Worm (Caenorhabditis elegans) whole organism, L4 larva: Measurements from ENCODE around the gene hot-1.

Experiments
- aly-2 ChIP-seq: sonication (generic microtip); optimal IDR thresholded peaks from 2 replicates; lab custom pipeline; 2018; ENCODE audit warnings: missing biosample characterization, missing genetic modification characterization
- ama-1 ChIP-seq: fragments of 150-350 bp; optimal IDR thresholded peaks from 2 replicates; lab custom pipeline; 2014; ENCODE audit warnings: inconsistent platforms, mixed read lengths
- ctbp-1 ChIP-seq: fragments of 200-800 bp; sonication (Bioruptor generic); IDR thresholded peaks from 2 replicates; pipeline ENCODE4 v1.3.6; 2022; ENCODE audit warnings: missing genetic modification reagents, missing genetic modification characterization, missing compliant biosample characterization
- dmd-9 ChIP-seq: fragments of 200-800 bp; sonication (Bioruptor generic); IDR thresholded peaks from 2 replicates; pipeline ENCODE4 v1.3.6; 2022; ENCODE audit warnings: missing genetic modification reagents, missing genetic modification characterization, missing compliant biosample characterization
- duxl-1 ChIP-seq: sonication (generic microtip); optimal IDR thresholded peaks from 2 replicates; lab custom pipeline; 2016; ENCODE audit warnings: mild to moderate bottlenecking, missing genetic modification characterization, moderate library complexity, missing compliant biosample characterization; ENCODE audit not compliant: poor library complexity
- jun-1 ChIP-seq: fragments of 150-350 bp; optimal IDR thresholded peaks from 2 replicates; lab custom pipeline; 2014; ENCODE audit warnings: missing biosample characterization, missing genetic modification reagents, missing genetic modification characterization
- lin-29 ChIP-seq: fragments of 200-800 bp; sonication (Bioruptor generic); IDR thresholded peaks from 2 replicates; pipeline ENCODE4 v1.3.6; 2022; ENCODE audit warnings: missing genetic modification reagents, missing genetic modification characterization, missing compliant biosample characterization
- mes-2 ChIP-seq: sonication (generic microtip); optimal IDR thresholded peaks from 2 replicates; lab custom pipeline; 2016; ENCODE audit warnings: missing genotype, mild to moderate bottlenecking, missing genetic modification characterization, missing compliant biosample characterization; ENCODE audit not compliant: poor library complexity, severe bottlenecking
- nhr-10 ChIP-seq: fragments of 150-350 bp; optimal IDR thresholded peaks from 2 replicates; lab custom pipeline; 2014; ENCODE audit warnings: missing biosample characterization, missing genetic modification characterization
- snpc-4 ChIP-seq: fragments of 150-350 bp; optimal IDR thresholded peaks from 2 replicates; lab custom pipeline; 2014; ENCODE audit warnings: missing biosample characterization, missing genetic modification characterization
- spr-3 ChIP-seq: fragments of 200-800 bp; sonication (Bioruptor generic); optimal IDR thresholded peaks from 2 replicates; lab custom pipeline; 2018; ENCODE audit warnings: mild to moderate bottlenecking, missing genetic modification characterization, missing compliant biosample characterization
- unc-39 ChIP-seq: sonication (generic microtip); optimal IDR thresholded peaks from 2 replicates; lab custom pipeline; 2017; ENCODE audit warnings: missing biosample characterization, missing genetic modification characterization
- zip-11 ChIP-seq: fragments of 200-800 bp; sonication (Bioruptor generic); IDR thresholded peaks from 2 replicates; pipeline ENCODE4 v1.3.6; 2022; ENCODE audit warnings: missing genetic modification characterization, missing compliant biosample characterization

DNA sequence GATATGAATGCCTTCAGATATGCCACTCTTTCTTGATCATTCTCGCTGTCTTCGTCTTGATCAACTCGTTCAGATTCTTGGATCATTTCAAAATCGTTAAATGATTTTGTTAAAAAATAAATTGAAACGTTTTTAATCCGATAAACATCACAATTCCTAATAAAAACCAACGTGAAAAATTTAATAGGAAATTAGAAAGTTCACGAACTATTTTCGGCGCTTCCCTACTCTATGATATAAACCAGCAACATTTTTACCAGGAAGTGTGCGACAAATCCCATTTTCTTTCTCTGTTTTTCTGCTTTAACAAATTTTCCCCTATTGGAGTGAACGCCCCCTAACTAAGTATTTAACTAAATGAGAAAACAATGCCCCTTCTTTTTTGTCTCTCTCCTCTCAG, 35.6 kb upstream of the hot-1 start, which contains the start of gene Y40H4A.2:
- TF ChIP-seq zip-11 (GFP tag; lab: Robert Waterston, UW) = no peak
- no peak for TF ChIP-seq jun-1 (tag; lab: Kevin White, UChicago)
- no peak for TF ChIP-seq ama-1
- no peak for TF ChIP-seq aly-2 (tag; lab: Kevin White, UChicago)
- TF ChIP-seq ctbp-1 (GFP tag; lab: Robert Waterston, UW) = no peak
- TF ChIP-seq spr-3 (GFP tag; lab: Kevin White, UChicago) = no peak
- TF ChIP-seq mes-2 (tag; lab: Kevin White, UChicago) = no peak
- no peak for TF ChIP-seq unc-39
- no peak for TF ChIP-seq duxl-1 (tag; lab: Kevin White, UChicago)
- no peak for TF ChIP-seq dmd-9 (GFP tag; lab: Robert Waterston, UW)
- TF ChIP-seq lin-29 (GFP tag; lab: Robert Waterston, UW) = no peak
- TF ChIP-seq nhr-10 (tag; lab: Kevin White, UChicago) = no peak
- TF ChIP-seq snpc-4 (tag; lab: Kevin White, UChicago) = no peak
